Fruit fly (Drosophila melanogaster) S2 (cell line): ENCODE data around the gene CG10254.

ENCODE experiments used
- CG8478 ChIP-seq: fragments of >200 bp; optimal IDR thresholded peaks from 2 replicates; lab custom pipeline; 2018
- CTCF ChIP-seq, 2 experiments: fragments of >200 bp; optimal IDR thresholded peaks; 2 replicates each; lab custom pipeline; 2018

- TF ChIP-seq CTCF (optimal IDR thresholded peaks at IDR 0.05; lab: Kevin White, UChicago): no peak
- no peak for TF ChIP-seq CG8478
Measured at dm6 chr3R:23726740-23727139, 32.0 kb upstream of the CG10254 start.
